Worm (Caenorhabditis elegans) whole organism, L1 larva: ENCODE results near the gene enpl-1.

Experiments used
- ceh-63 ChIP-seq: fragments of 200-800 bp; sonication (Bioruptor generic); optimal IDR thresholded peaks from 2 replicates; lab custom pipeline; 2018; ENCODE audit warnings: mild to moderate bottlenecking, missing genetic modification characterization, missing compliant biosample characterization
- dsc-1 ChIP-seq: sonication (generic microtip); optimal IDR thresholded peaks from 2 replicates; lab custom pipeline; 2016; ENCODE audit warnings: mild to moderate bottlenecking, missing genetic modification characterization, missing compliant biosample characterization
- egl-13 ChIP-seq: sonication (generic microtip); optimal IDR thresholded peaks from 2 replicates; lab custom pipeline; 2016; ENCODE audit warnings: missing genotype, missing genetic modification reagents, missing genetic modification characterization, missing compliant biosample characterization
- nhr-28 ChIP-seq: fragments of 150-350 bp; optimal IDR thresholded peaks from 2 replicates; lab custom pipeline; 2014; ENCODE audit warnings: missing biosample characterization, missing genetic modification characterization
- nhr-77 ChIP-seq: fragments of 150-350 bp; optimal IDR thresholded peaks from 2 replicates; lab custom pipeline; 2014; ENCODE audit warnings: missing biosample characterization, missing genetic modification characterization
- pqm-1 ChIP-seq: sonication (generic microtip); optimal IDR thresholded peaks from 3 replicates; lab custom pipeline; 2017; ENCODE audit warnings: missing biosample characterization, missing genetic modification characterization
- snpc-4 ChIP-seq: fragments of 150-350 bp; optimal IDR thresholded peaks from 2 replicates; lab custom pipeline; 2014; ENCODE audit warnings: missing biosample characterization, missing genetic modification characterization
- sox-4 ChIP-seq: sonication (generic microtip); optimal IDR thresholded peaks from 2 replicates; lab custom pipeline; 2016; ENCODE audit warnings: missing genetic modification characterization, missing compliant biosample characterization
- unc-62 ChIP-seq: fragments of 150-350 bp; optimal IDR thresholded peaks from 2 replicates; lab custom pipeline; 2014; ENCODE audit warnings: missing biosample characterization, missing genetic modification reagents, missing genetic modification characterization
- zip-4 ChIP-seq: fragments of 200-800 bp; sonication (Bioruptor generic); optimal IDR thresholded peaks from 2 replicates; lab custom pipeline; 2018; ENCODE audit warnings: mild to moderate bottlenecking, missing genetic modification characterization, moderate library complexity, missing compliant biosample characterization

- TF ChIP-seq zip-4: no peak
- no peak for TF ChIP-seq egl-13 (tag; lab: Kevin White, UChicago)
- no peak for TF ChIP-seq nhr-77 (tag; lab: Kevin White, UChicago)
- no peak for TF ChIP-seq nhr-28 (tag; lab: Kevin White, UChicago)
- no peak for TF ChIP-seq pqm-1 (tag; lab: Kevin White, UChicago)
- no peak for TF ChIP-seq ceh-63 (GFP tag; lab: Kevin White, UChicago)
- TF ChIP-seq dsc-1 (tag; lab: Kevin White, UChicago): no peak
- no peak for TF ChIP-seq unc-62 (GFP tag; lab: Kevin White, UChicago)
- no peak for TF ChIP-seq snpc-4 (tag; lab: Kevin White, UChicago)
- TF ChIP-seq sox-4 (tag; lab: Kevin White, UChicago): no peak
Measured at ce11 chrIV:11156526-11156925, 37.4 kb downstream of the enpl-1 start.
